Worm (Caenorhabditis elegans): ENCODE measurements around the gene C53B4.2.
A peak's percentile ranks its signal among the peaks of the same experiment; 100 is the strongest.

Gene C53B4.2

DNA sequence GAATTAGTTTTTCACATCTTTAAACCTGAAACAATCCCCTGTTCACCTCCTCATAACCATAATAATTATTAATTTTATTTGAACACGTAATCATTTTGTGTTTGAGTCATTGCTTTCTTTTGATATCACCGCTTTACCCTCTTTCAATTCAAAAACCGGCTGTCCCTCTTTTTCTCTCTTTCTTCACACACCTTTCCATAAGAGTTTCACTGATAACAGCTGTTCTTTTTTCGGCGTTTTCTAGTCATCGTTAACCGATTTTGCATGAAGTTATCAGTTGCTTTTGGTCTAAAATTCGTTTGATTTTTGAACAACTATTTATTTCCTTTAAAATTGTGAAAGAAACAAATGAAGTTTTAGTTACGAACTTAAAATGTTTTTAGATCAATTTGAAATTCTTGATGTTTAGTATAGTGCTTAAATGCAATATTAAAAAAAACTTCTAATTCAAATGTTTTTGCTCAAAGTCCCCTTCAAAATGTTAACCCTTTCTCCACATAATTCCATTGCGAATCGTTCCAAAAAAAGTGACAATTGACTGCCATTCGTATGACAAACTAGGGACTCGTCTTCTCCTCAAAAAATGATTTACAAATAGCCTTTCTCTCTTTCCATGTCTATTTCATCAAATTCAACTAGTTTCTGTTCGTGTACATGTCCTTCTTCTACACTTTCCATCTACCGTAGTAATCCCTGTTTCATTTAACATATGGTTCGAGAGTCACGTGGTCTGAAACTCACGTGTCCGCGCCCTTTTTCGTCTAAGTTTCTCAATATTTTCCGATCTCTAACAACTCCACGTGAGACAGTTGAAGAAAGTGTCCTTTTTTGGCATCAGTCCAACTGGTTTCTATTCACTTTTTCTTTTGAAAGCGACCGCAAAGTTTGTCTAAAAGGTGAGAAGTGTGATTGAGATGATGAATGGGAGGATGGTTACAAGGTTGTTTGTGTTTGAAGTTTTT, 16.6 kb upstream of the C53B4.2 start (continued):
- TF ChIP-seq mes-4 (tag; optimal IDR thresholded peaks at IDR 0.05) (no peak), tbp1 (GFP tag; optimal IDR thresholded peaks at IDR 0.05) (peak; percentile 45), attf-5 (GFP tag; optimal IDR thresholded peaks at IDR 0.05) (peak; percentile 62), Y95B8A.8 (GFP tag; IDR thresholded peaks at IDR 0.05) (no peak), somi-1 (GFP tag; optimal IDR thresholded peaks at IDR 0.05) (peak; percentile 95)

DNA sequence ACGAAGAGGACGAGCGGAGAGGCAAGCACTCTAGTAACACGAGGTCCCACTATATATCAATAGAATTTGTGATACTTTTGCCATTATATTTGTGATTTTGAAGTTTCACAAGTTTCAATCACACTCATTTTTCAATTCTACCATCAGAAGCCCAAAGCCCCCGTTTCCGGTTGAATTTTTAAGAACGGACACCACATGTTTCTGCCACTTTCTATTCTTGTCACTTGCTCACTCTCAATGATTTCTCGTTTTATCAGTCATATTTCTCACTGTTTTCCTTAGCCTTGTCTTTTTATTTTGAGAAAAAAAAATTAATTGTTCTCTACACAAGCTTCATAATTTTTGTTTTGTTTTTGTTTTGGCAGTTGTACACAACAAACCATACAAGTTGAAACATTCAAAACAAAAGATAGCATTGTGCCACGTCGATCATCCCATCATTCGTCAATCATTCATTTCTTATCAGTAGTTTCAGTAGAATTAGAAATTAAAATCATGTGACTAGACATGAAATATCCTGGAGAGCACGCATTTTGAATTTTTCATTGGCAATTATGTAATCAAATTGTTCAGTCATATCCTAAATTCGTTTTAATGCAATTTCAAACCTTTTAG, 13.9 kb upstream of the C53B4.2 start:
- TF ChIP-seq B0336.3 (GFP tag; IDR thresholded peaks at IDR 0.05) (no peak), nhr-80 (tag; optimal IDR thresholded peaks at IDR 0.05) (peak; percentile 66), ekl-4 (GFP tag; IDR thresholded peaks at IDR 0.05) (no peak), D2030.7 (GFP tag; IDR thresholded peaks at IDR 0.05) (no peak), let-607 (tag; optimal IDR thresholded peaks at IDR 0.05) (peak; percentile 63 to 85), cebp-1 (GFP tag; IDR thresholded peaks at IDR 0.05) (no peak), cebp-1 (tag; optimal IDR thresholded peaks at IDR 0.05) (peak; percentile 8)

DNA sequence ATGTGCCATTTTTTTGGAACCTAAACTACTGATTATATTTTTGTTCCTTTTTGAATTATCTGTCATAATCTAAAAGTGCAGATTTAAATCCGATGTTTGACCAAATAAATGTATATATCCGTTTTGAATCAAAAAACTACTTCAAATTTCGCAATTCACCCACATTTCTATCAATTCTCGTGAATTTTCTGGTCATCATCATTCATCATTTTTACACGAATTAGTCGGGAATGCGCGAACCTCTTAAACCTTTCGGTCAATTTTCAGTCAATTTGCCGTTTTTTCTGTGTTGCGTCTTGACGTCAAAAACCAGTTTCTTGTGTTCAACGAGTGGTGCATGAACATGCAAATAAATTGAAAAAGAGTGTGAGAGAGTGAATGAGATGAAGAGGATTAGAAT, 11.9 kb upstream of the C53B4.2 start:
- TF ChIP-seq cebp-1 (GFP tag; IDR thresholded peaks at IDR 0.05) (no peak), cebp-1 (tag; optimal IDR thresholded peaks at IDR 0.05) (peak; percentile 74), lag-1 (GFP tag; IDR thresholded peaks at IDR 0.05) (no peak), lin-40 (tag; optimal IDR thresholded peaks at IDR 0.05) (peak; percentile 14)

ce11 chrIV:8956189-8956588, 9.8 kb upstream of the C53B4.2 start, which contains the start of gene tpra-1:
Gene tpra-1, plus strand, starts transcription at chrIV:8956489.
- no peak for TF ChIP-seq dox-1 (GFP tag; IDR thresholded peaks at IDR 0.05)
- no peak for TF ChIP-seq lin-35 (GFP tag; optimal IDR thresholded peaks at IDR 0.05)
- TF ChIP-seq ztf-6 (GFP tag; IDR thresholded peaks at IDR 0.05): no peak
- no peak for TF ChIP-seq sptf-2 (GFP tag; optimal IDR thresholded peaks at IDR 0.05)
- TF ChIP-seq aptf-3 (GFP tag; IDR thresholded peaks at IDR 0.05): no peak
- no peak for TF ChIP-seq aptf-2 (GFP tag; conservative IDR thresholded peaks at IDR 0.05)
- no peak for TF ChIP-seq C06A6.2 (GFP tag; conservative IDR thresholded peaks at IDR 0.05)
- TF ChIP-seq atf-7 (tag; optimal IDR thresholded peaks at IDR 0.05): no peak
- no peak for TF ChIP-seq ztf-28 (GFP tag; IDR thresholded peaks at IDR 0.05)
- TF ChIP-seq let-607 (tag; optimal IDR thresholded peaks at IDR 0.05): no peak
- no peak for TF ChIP-seq zim-3 (tag; optimal IDR thresholded peaks at IDR 0.05)
- TF ChIP-seq hlh-12 (tag; optimal IDR thresholded peaks at IDR 0.05): no peak
- no peak for TF ChIP-seq T07F8.4 (tag; optimal IDR thresholded peaks at IDR 0.05)
- no peak for TF ChIP-seq F10E7.11 (tag; optimal IDR thresholded peaks at IDR 0.05)
- no peak for TF ChIP-seq dpl-1 (GFP tag; optimal IDR thresholded peaks at IDR 0.05)
- no peak for TF ChIP-seq akir-1 (GFP tag; optimal IDR thresholded peaks at IDR 0.05)
- TF ChIP-seq mxl-1 (tag; optimal IDR thresholded peaks at IDR 0.05): no peak
- no peak for TF ChIP-seq F57C9.4 (tag; optimal IDR thresholded peaks at IDR 0.05)
- TF ChIP-seq dpff-1 (tag; optimal IDR thresholded peaks at IDR 0.05): no peak

Data from whole organism, young adult.